Fruit fly (Drosophila melanogaster) whole organism, adult: Measurements from ENCODE around the gene pod1.

Source experiments
- CG11617 ChIP-seq: fragments of 200-800 bp; sonication (Bioruptor generic); optimal IDR thresholded peaks from 2 replicates; lab custom pipeline; 2017; ENCODE audit warnings: mild to moderate bottlenecking, missing biosample characterization, missing genetic modification reagents, missing genetic modification characterization
- CG1620 ChIP-seq: fragments of 200-800 bp; sonication (Bioruptor generic); optimal IDR thresholded peaks from 2 replicates; lab custom pipeline; 2016; ENCODE audit warnings: missing biosample characterization, missing genetic modification characterization
- CG33017 ChIP-seq: fragments of 200-800 bp; sonication (Bioruptor generic); optimal IDR thresholded peaks from 2 replicates; lab custom pipeline; 2018; ENCODE audit warnings: missing biosample characterization, mild to moderate bottlenecking, missing genetic modification characterization, moderate library complexity
- CG7045 ChIP-seq: fragments of 200-800 bp; sonication (Bioruptor generic); optimal IDR thresholded peaks from 2 replicates; lab custom pipeline; 2017; ENCODE audit warnings: missing biosample characterization, mild to moderate bottlenecking, missing genetic modification characterization
- CG7101 ChIP-seq: fragments of 200-800 bp; sonication (Bioruptor generic); optimal IDR thresholded peaks from 2 replicates; lab custom pipeline; 2018; ENCODE audit warnings: missing biosample characterization, mild to moderate bottlenecking, missing genetic modification characterization, moderate library complexity
- Clk ChIP-seq: fragments of 200-800 bp; sonication (Bioruptor generic); optimal IDR thresholded peaks from 2 replicates; lab custom pipeline; 2017; ENCODE audit warnings: missing biosample characterization, missing genetic modification characterization
- Hr96 ChIP-seq: fragments of 200-800 bp; sonication (Bioruptor generic); optimal IDR thresholded peaks from 2 replicates; lab custom pipeline; 2016; ENCODE audit warnings: missing biosample characterization, missing genetic modification characterization
- cic ChIP-seq: fragments of 200-800 bp; sonication (Bioruptor generic); optimal IDR thresholded peaks from 2 replicates; lab custom pipeline; 2017; ENCODE audit warnings: missing biosample characterization, mild to moderate bottlenecking, missing genetic modification characterization, moderate library complexity
- kay ChIP-seq: fragments of 200-800 bp; sonication (Bioruptor generic); peaks from one replicate; lab custom pipeline; 2016; ENCODE audit warnings: missing biosample characterization, missing genetic modification characterization, borderline replicate concordance
- tj ChIP-seq: fragments of 200-800 bp; sonication (Bioruptor generic); optimal IDR thresholded peaks from 3 replicates; lab custom pipeline; 2017; ENCODE audit warnings: missing biosample characterization, mild to moderate bottlenecking, missing genetic modification characterization, moderate library complexity

DNA sequence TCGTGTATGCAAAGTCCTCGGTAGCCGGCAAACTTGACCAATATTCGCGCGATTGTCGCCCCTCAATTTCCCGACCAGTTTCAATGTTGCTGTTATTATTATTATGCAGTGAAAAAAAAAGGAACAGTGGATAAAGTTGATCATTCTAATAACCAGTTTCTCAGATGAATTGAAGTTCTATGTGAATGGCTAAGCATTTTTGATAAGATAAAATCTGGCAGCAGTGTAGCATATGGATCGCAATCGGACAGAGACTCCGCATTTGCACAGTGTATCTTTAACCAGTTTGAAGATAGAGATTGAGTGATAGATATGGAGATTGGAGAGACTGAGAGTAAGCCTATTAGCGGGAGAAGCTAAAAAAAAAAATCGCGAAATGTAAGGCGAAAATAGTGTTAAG, 10.1 kb upstream of the pod1 start:
- TF ChIP-seq CG7045 (GFP tag; lab: Kevin White, UChicago): no peak
- TF ChIP-seq Clk (GFP tag; lab: Kevin White, UChicago): no peak
- no peak for TF ChIP-seq tj (GFP tag; lab: Kevin White, UChicago)
- peak; percentile 1 for TF ChIP-seq CG7101 (tag; lab: Kevin White, UChicago)
- TF ChIP-seq CG11617: no peak
- no peak for TF ChIP-seq kay (GFP tag; lab: Kevin White, UChicago)
- no peak for TF ChIP-seq CG1620 (GFP tag; lab: Kevin White, UChicago)
- no peak for TF ChIP-seq cic
- no peak for TF ChIP-seq CG33017 (tag; lab: Kevin White, UChicago)
- TF ChIP-seq Hr96: no peak
